Worm (Caenorhabditis elegans) whole organism, L1 larva: ENCODE data around the gene arv-1.

Experiments
- C04F5.9 ChIP-seq: sonication (generic microtip); optimal IDR thresholded peaks from 2 replicates; lab custom pipeline; 2016; ENCODE audit warnings: missing genetic modification characterization, missing compliant biosample characterization
- C34B4.2 ChIP-seq: sonication (generic microtip); optimal IDR thresholded peaks from 2 replicates; lab custom pipeline; 2017; ENCODE audit warnings: mild to moderate bottlenecking, missing genetic modification characterization, missing compliant biosample characterization
- alr-1 ChIP-seq: fragments of 200-800 bp; sonication (Bioruptor generic); optimal IDR thresholded peaks from 2 replicates; lab custom pipeline; 2018; ENCODE audit warnings: borderline replicate concordance, mild to moderate bottlenecking, missing genetic modification characterization, missing compliant biosample characterization
- aly-2 ChIP-seq: fragments of 150-350 bp; optimal IDR thresholded peaks from 2 replicates; lab custom pipeline; 2014; ENCODE audit warnings: missing biosample characterization, missing genetic modification characterization
- ama-1 ChIP-seq: fragments of 150-350 bp; optimal IDR thresholded peaks from 2 replicates; lab custom pipeline; 2014
- ceh-8 ChIP-seq: fragments of 200-800 bp; sonication (Bioruptor generic); optimal IDR thresholded peaks from 2 replicates; lab custom pipeline; 2018; ENCODE audit warnings: mild to moderate bottlenecking, missing genetic modification characterization, moderate library complexity, missing compliant biosample characterization
- ceh-82 ChIP-seq, 3 experiments: fragments of 150-350 bp in 1 of 3; sonication (generic microtip) in 2 of 3; optimal IDR thresholded peaks; 2 replicates each; lab custom pipeline; 2014 to 2017; ENCODE audit warnings: missing biosample characterization in 3 of 3, missing genetic modification characterization in 3 of 3
- ceh-90 ChIP-seq: sonication (generic microtip); optimal IDR thresholded peaks from 2 replicates; lab custom pipeline; 2016; ENCODE audit warnings: missing genetic modification characterization, missing compliant biosample characterization
- ces-1 ChIP-seq: fragments of 150-350 bp; optimal IDR thresholded peaks from 2 replicates; lab custom pipeline; 2014; ENCODE audit warnings: missing biosample characterization, missing genetic modification reagents, missing genetic modification characterization
- dpl-1 ChIP-seq, 3 experiments: fragments of 150-350 bp in 2 of 3; sonication (generic microtip) in 1 of 3; optimal IDR thresholded peaks; 2 replicates each; lab custom pipeline; 2014 to 2017; ENCODE audit warnings: missing biosample characterization in 3 of 3, missing genetic modification characterization in 3 of 3, missing genetic modification reagents in 3 of 3
- efl-1 ChIP-seq, 4 experiments: fragments of 150-350 bp; optimal IDR thresholded peaks in 3 of 4; peaks in 1 of 4; 1 replicate in 1 of 4; 2 replicates in 3 of 4; lab custom pipeline; 2014; ENCODE audit warnings: missing biosample characterization in 2 of 4, missing genetic modification characterization in 2 of 4, missing genetic modification reagents in 2 of 4
- egl-27 ChIP-seq, 2 experiments: fragments of 150-350 bp in 1 of 2; sonication (generic microtip); optimal IDR thresholded peaks; 3 replicates each; lab custom pipeline; 2017 to 2018; ENCODE audit warnings: missing biosample characterization in 2 of 2, missing genetic modification characterization in 2 of 2, missing genetic modification reagents in 2 of 2
- ets-5 ChIP-seq: fragments of 200-800 bp; sonication (Bioruptor generic); IDR thresholded peaks from 2 replicates; pipeline ENCODE4 v1.3.6; 2022; ENCODE audit warnings: missing genetic modification characterization, missing compliant biosample characterization
- fkh-10 ChIP-seq: sonication (generic microtip); optimal IDR thresholded peaks from 2 replicates; lab custom pipeline; 2017; ENCODE audit warnings: missing biosample characterization, missing genetic modification reagents, missing genetic modification characterization
- fkh-4 ChIP-seq: sonication (generic microtip); optimal IDR thresholded peaks from 2 replicates; lab custom pipeline; 2016; ENCODE audit warnings: missing compliant biosample characterization, missing genetic modification characterization, borderline replicate concordance
- fos-1 ChIP-seq: fragments of 150-350 bp; optimal IDR thresholded peaks from 2 replicates; lab custom pipeline; 2014; ENCODE audit warnings: missing biosample characterization, missing genetic modification characterization
- grh-1 ChIP-seq: fragments of 200-800 bp; sonication (Bioruptor generic); IDR thresholded peaks from 2 replicates; pipeline ENCODE4 v1.3.6; 2022; ENCODE audit warnings: missing genetic modification reagents, missing genetic modification characterization, missing compliant biosample characterization
- isw-1 ChIP-seq: fragments of 200-800 bp; sonication (Bioruptor generic); IDR thresholded peaks from 2 replicates; pipeline ENCODE4 v1.3.6; 2022; ENCODE audit warnings: missing genetic modification characterization, missing compliant biosample characterization
- jun-1 ChIP-seq: fragments of 150-350 bp; optimal IDR thresholded peaks from 2 replicates; lab custom pipeline; 2014; ENCODE audit warnings: missing biosample characterization, missing genetic modification reagents, missing genetic modification characterization
- lin-13 ChIP-seq: fragments of 150-350 bp; optimal IDR thresholded peaks from 2 replicates; lab custom pipeline; 2014; ENCODE audit warnings: missing biosample characterization, missing genetic modification reagents, missing genetic modification characterization
- lin-15B ChIP-seq: fragments of 150-350 bp; sonication (generic microtip); optimal IDR thresholded peaks from 3 replicates; lab custom pipeline; 2014; ENCODE audit warnings: missing biosample characterization, missing genetic modification characterization
- lin-39 ChIP-seq: fragments of 150-350 bp; optimal IDR thresholded peaks from 2 replicates; lab custom pipeline; 2014; ENCODE audit warnings: missing biosample characterization, missing genetic modification reagents, missing genetic modification characterization
- lir-3 ChIP-seq: sonication (generic microtip); optimal IDR thresholded peaks from 2 replicates; lab custom pipeline; 2016; ENCODE audit warnings: mild to moderate bottlenecking, missing genetic modification characterization, moderate library complexity, missing compliant biosample characterization; ENCODE audit not compliant: poor library complexity
- mep-1 ChIP-seq: fragments of 150-350 bp; optimal IDR thresholded peaks from 2 replicates; lab custom pipeline; 2014; ENCODE audit warnings: missing biosample characterization, missing genetic modification characterization
- nhr-12 ChIP-seq: sonication (generic microtip); optimal IDR thresholded peaks from 2 replicates; lab custom pipeline; 2017; ENCODE audit warnings: missing biosample characterization, missing genetic modification characterization
- nhr-20 ChIP-seq: sonication (generic microtip); optimal IDR thresholded peaks from 2 replicates; lab custom pipeline; 2016; ENCODE audit warnings: mild to moderate bottlenecking, missing genetic modification characterization, missing compliant biosample characterization
- nhr-237 ChIP-seq: fragments of 150-350 bp; optimal IDR thresholded peaks from 2 replicates; lab custom pipeline; 2014; ENCODE audit warnings: missing biosample characterization, missing genetic modification characterization
- nhr-28 ChIP-seq: fragments of 150-350 bp; optimal IDR thresholded peaks from 2 replicates; lab custom pipeline; 2014; ENCODE audit warnings: missing biosample characterization, missing genetic modification characterization
- nhr-77 ChIP-seq: fragments of 150-350 bp; optimal IDR thresholded peaks from 2 replicates; lab custom pipeline; 2014; ENCODE audit warnings: missing biosample characterization, missing genetic modification characterization
- nhr-90 ChIP-seq: sonication (generic microtip); optimal IDR thresholded peaks from 2 replicates; lab custom pipeline; 2016; ENCODE audit warnings: mild to moderate bottlenecking, missing genetic modification characterization, missing compliant biosample characterization; ENCODE audit not compliant: poor library complexity
- pag-3 ChIP-seq: sonication (generic microtip); optimal IDR thresholded peaks from 2 replicates; lab custom pipeline; 2017; ENCODE audit warnings: missing genetic modification characterization, mild to moderate bottlenecking, missing compliant biosample characterization, antibody characterized with exemption, borderline replicate concordance; ENCODE audit not compliant: insufficient read depth
- rnt-1 ChIP-seq: sonication (generic microtip); optimal IDR thresholded peaks from 2 replicates; lab custom pipeline; 2016; ENCODE audit warnings: mild to moderate bottlenecking, missing genetic modification characterization, moderate library complexity, missing compliant biosample characterization
- sox-4 ChIP-seq: sonication (generic microtip); optimal IDR thresholded peaks from 2 replicates; lab custom pipeline; 2016; ENCODE audit warnings: missing genetic modification characterization, missing compliant biosample characterization
- sup-37 ChIP-seq: fragments of 200-800 bp; sonication (Bioruptor generic); optimal IDR thresholded peaks from 2 replicates; lab custom pipeline; 2018; ENCODE audit warnings: mild to moderate bottlenecking, missing genetic modification characterization, missing compliant biosample characterization
- swsn-7 ChIP-seq: sonication (generic microtip); optimal IDR thresholded peaks from 2 replicates; lab custom pipeline; 2016; ENCODE audit warnings: missing genetic modification characterization, missing compliant biosample characterization
- tbx-2 ChIP-seq: sonication (generic microtip); optimal IDR thresholded peaks from 2 replicates; lab custom pipeline; 2016; ENCODE audit warnings: missing genetic modification characterization, missing compliant biosample characterization
- unc-130 ChIP-seq: fragments of 150-350 bp; optimal IDR thresholded peaks from 2 replicates; lab custom pipeline; 2017; ENCODE audit warnings: missing biosample characterization, missing genetic modification characterization, inconsistent platforms
- unc-30 ChIP-seq: sonication (generic microtip); optimal IDR thresholded peaks from 2 replicates; lab custom pipeline; 2017; ENCODE audit warnings: missing biosample characterization, missing genetic modification characterization
- xbp-1 ChIP-seq: sonication (generic microtip); optimal IDR thresholded peaks from 2 replicates; lab custom pipeline; 2016; ENCODE audit warnings: missing genetic modification characterization, missing compliant biosample characterization
- ztf-11 ChIP-seq, 2 experiments: sonication (generic microtip); optimal IDR thresholded peaks; 2 replicates each; lab custom pipeline; 2016 to 2017; ENCODE audit warnings: missing genetic modification characterization in 2 of 2, missing biosample characterization in 1 of 2, missing compliant biosample characterization in 1 of 2

arv-1 gene

DNA sequence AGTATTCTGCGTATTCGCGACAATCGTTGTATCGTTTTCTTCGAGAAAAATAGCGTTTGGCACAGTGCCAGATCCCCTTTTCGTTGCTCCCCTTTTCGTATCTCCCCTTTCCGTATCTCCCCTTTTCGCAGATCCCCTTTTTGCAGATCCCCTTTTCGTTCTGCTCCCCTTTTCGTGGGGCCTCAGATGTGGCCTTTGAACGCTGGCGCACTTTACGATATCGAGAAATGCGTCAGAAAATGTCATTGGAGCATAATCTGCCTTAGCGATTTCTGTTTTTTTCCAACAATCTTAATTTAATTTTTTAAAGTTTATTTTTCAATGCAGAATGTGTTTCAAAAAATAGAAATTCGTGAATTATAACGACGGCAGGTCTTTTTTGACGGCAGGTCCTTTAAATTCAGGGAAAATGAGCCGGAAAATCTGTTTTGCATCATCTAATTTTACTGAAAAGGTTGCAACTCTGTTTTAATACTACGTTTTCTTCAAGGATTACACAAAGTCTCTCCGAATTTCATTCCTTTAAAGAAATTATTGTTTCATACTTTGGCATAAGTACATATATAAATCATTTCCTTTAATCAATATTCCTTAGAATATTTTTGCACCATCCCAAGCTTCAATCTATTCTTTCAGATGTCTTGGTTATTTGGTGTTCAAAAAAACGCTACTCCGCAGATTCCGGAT lies 47.9 kb upstream of the arv-1 start, which contains the start of gene atad-3 (continued):
- TF ChIP-seq ets-5 (GFP tag; lab: Robert Waterston, UW) (no peak), nhr-237 (tag; lab: Kevin White, UChicago) (peak; percentile 70), nhr-28 (no peak), sup-37 (no peak), C34B4.2 (tag; lab: Kevin White, UChicago) (no peak), swsn-7 (tag; lab: Kevin White, UChicago) (peak; percentile 88), ztf-11 (tag; optimal IDR thresholded peaks at IDR 0.05; lab: Kevin White, UChicago) (peak in 1 of 2 experiments; percentile 91), nhr-90 (peak; percentile 93), nhr-20 (tag; lab: Kevin White, UChicago) (peak; percentile 92), unc-130 (tag; lab: Kevin White, UChicago) (peak; percentile 27), ceh-82 (tag; optimal IDR thresholded peaks at IDR 0.05; lab: Kevin White, UChicago) (peak; percentile 87 to 95 (median 90)), nhr-77 (tag; lab: Kevin White, UChicago) (peak; percentile 83), ceh-90 (tag; lab: Kevin White, UChicago) (no peak), xbp-1 (tag; lab: Kevin White, UChicago) (peak; percentile 88), unc-30 (tag; lab: Kevin White, UChicago) (no peak), egl-27 (tag; optimal IDR thresholded peaks at IDR 0.05; lab: Kevin White, UChicago) (no peak), mep-1 (tag; lab: Kevin White, UChicago) (peak; percentile 88), efl-1 (optimal IDR thresholded peaks at IDR 0.05; lab: Kevin White, UChicago) (peak; percentile 87 to 89), efl-1 (GFP tag; optimal IDR thresholded peaks at IDR 0.05 in 1 of 2; lab: Kevin White, UChicago) (peak; percentile 79 to 98), pag-3 (tag; lab: Kevin White, UChicago) (no peak), isw-1 (peak; percentile 97), tbx-2 (tag; lab: Kevin White, UChicago) (peak; percentile 91), sox-4 (tag; lab: Kevin White, UChicago) (peak; percentile 66), fkh-10 (GFP tag; lab: Kevin White, UChicago) (peak; percentile 66), jun-1 (tag; lab: Kevin White, UChicago) (peak; percentile 65), alr-1 (tag; lab: Kevin White, UChicago) (no peak), grh-1 (GFP tag; lab: Robert Waterston, UW) (peak; percentile 85), lin-39 (tag; lab: Kevin White, UChicago) (peak; percentile 44), fos-1 (tag; lab: Kevin White, UChicago) (peak; percentile 69), aly-2 (tag; lab: Kevin White, UChicago) (peak; percentile 76), fkh-4 (peak; percentile 50), lin-13 (GFP tag; lab: Kevin White, UChicago) (peak; percentile 90), nhr-12 (no peak), rnt-1 (tag; lab: Kevin White, UChicago) (peak; percentile 99), lin-15B (tag; lab: Kevin White, UChicago) (peak; percentile 85), C04F5.9 (peak; percentile 83), ceh-8 (GFP tag; lab: Kevin White, UChicago) (peak; percentile 64), dpl-1 (GFP tag; optimal IDR thresholded peaks at IDR 0.05; lab: Kevin White, UChicago) (peak; percentile 78 to 84 (median 81)), ama-1 (lab: Kevin White, UChicago) (no peak), ces-1 (GFP tag; lab: Kevin White, UChicago) (no peak), lir-3 (tag; lab: Kevin White, UChicago) (peak; percentile 90)
